Fruit fly (Drosophila melanogaster): ENCODE results near the gene CG31464.

The CG31464 gene

DNA sequence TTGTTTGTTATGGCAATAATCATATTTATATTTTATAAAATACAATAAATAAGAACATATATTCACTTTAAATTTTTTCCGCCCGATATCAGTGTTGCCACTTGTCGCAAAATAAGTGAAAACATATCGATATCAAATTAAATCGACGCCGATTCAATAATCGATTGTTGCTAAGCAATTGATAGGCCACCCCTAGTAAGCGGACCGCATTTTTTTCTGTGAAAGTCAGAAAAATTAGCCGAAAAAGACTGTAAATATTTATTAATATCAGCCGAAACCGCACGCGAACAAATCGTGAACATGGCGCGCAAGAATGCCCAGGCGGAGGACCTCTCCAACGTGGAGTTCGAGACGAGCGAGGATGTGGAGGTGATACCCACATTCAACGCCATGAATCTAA lies 22.0 kb downstream of the CG31464 start, which contains the start of gene CG7483 (continued):
- peak; percentile 74; the same call in 2 of the 3 replicates for TF ChIP-seq CG14860 (GFP tag; IDR thresholded peaks at IDR 0.05; ENCODE audit: partially characterized antibody)
- TF ChIP-seq CG7928 (GFP tag; optimal IDR thresholded peaks at IDR 0.05), result no peak
- TF ChIP-seq Oaz (GFP tag; IDR thresholded peaks at IDR 0.05), result no peak
- TF ChIP-seq Ravus (GFP tag; IDR thresholded peaks at IDR 0.05), result no peak
- TF ChIP-seq CG3838 (GFP tag; optimal IDR thresholded peaks at IDR 0.05), result no peak
- TF ChIP-seq CG12299 (tag; optimal IDR thresholded peaks at IDR 0.05), result no peak
- no peak for TF ChIP-seq Atf6 (GFP tag; IDR thresholded peaks at IDR 0.05)
- no peak for TF ChIP-seq sr (GFP tag; IDR thresholded peaks at IDR 0.05)
- no peak for TF ChIP-seq run (tag; optimal IDR thresholded peaks at IDR 0.05)
- peak; percentile 75 for TF ChIP-seq vnd (GFP tag; IDR thresholded peaks at IDR 0.05; ENCODE audit: partially characterized antibody)
- no peak for TF ChIP-seq Six4 (GFP tag; optimal IDR thresholded peaks at IDR 0.05)
- TF ChIP-seq shn (GFP tag; optimal IDR thresholded peaks at IDR 0.05), result no peak
- no peak for TF ChIP-seq B-H1 (GFP tag; IDR thresholded peaks at IDR 0.05)
- TF ChIP-seq Myb (GFP tag; optimal IDR thresholded peaks at IDR 0.05), result peak; percentile 4
- no peak for TF ChIP-seq CG4360 (GFP tag; IDR thresholded peaks at IDR 0.05)
- TF ChIP-seq CG1792 (GFP tag; optimal IDR thresholded peaks at IDR 0.05), result no peak
- no peak for TF ChIP-seq CG12744 (GFP tag; optimal IDR thresholded peaks at IDR 0.05)
- TF ChIP-seq Bdp1 (GFP tag; optimal IDR thresholded peaks at IDR 0.05), result no peak
- TF ChIP-seq CG8478 (optimal IDR thresholded peaks at IDR 0.05), result no peak
- TF ChIP-seq Lim3 (GFP tag; IDR thresholded peaks at IDR 0.05), result no peak
- no peak for TF ChIP-seq CTCF (GFP tag; optimal IDR thresholded peaks at IDR 0.05)
- peak; percentile 58 for TF ChIP-seq trem (tag; optimal IDR thresholded peaks at IDR 0.05)
- peak; percentile 84 for TF ChIP-seq bbx (GFP tag; IDR thresholded peaks at IDR 0.05; ENCODE audit: partially characterized antibody)
- TF ChIP-seq sens (GFP tag), result peak; percentile 60
- peak; percentile 62 for TF ChIP-seq MBD-R2 (GFP tag; IDR thresholded peaks at IDR 0.05)
- TF ChIP-seq CG7556 (GFP tag; optimal IDR thresholded peaks at IDR 0.05), result no peak

dm6 chr3R:8316344-8317105 lies 25.5 kb downstream of the CG31464 start, which contains the start of gene Coq2:
Coq2 (minus strand) TSS chr3R:8316543.
- TF ChIP-seq CG4360 (GFP tag; IDR thresholded peaks at IDR 0.05) (no peak), insv (GFP tag; optimal IDR thresholded peaks at IDR 0.05) (peak in 1 of 2 experiments; percentile 93), gfzf (GFP tag; optimal IDR thresholded peaks at IDR 0.05) (peak; percentile 13), zen2 (GFP tag; IDR thresholded peaks at IDR 0.05; ENCODE audit: partially characterized antibody) (no peak), HLH4C (GFP tag; IDR thresholded peaks at IDR 0.05; ENCODE audit: partially characterized antibody) (no peak), pzg (GFP tag; optimal IDR thresholded peaks at IDR 0.05) (peak; percentile 74), slou (GFP tag; optimal IDR thresholded peaks at IDR 0.05) (no peak), CG14710 (tag; optimal IDR thresholded peaks at IDR 0.05) (peak; percentile 29), CG7839 (tag; optimal IDR thresholded peaks at IDR 0.05) (no peak), Lhr (GFP tag; optimal IDR thresholded peaks at IDR 0.05) (peak; percentile 88), CG33213 (GFP tag; optimal IDR thresholded peaks at IDR 0.05) (peak; percentile 21), Dref (GFP tag; IDR thresholded peaks at IDR 0.05) (peak; percentile 47; the same call in 1 of the 2 replicates), Mad (GFP tag; optimal IDR thresholded peaks at IDR 0.05) (no peak), CG3995 (GFP tag; optimal IDR thresholded peaks at IDR 0.05) (no peak), CG5953 (GFP tag; IDR thresholded peaks at IDR 0.05) (no peak), CG4282 (GFP tag; optimal IDR thresholded peaks at IDR 0.05) (no peak), Nf-YB (GFP tag; optimal IDR thresholded peaks at IDR 0.05) (peak; percentile 14), CG12659 (GFP tag; optimal IDR thresholded peaks at IDR 0.05) (peak; percentile 25), E2f2 (GFP tag; IDR thresholded peaks at IDR 0.05) (peak; percentile 96), CG9727 (GFP tag; optimal IDR thresholded peaks at IDR 0.05) (no peak), slbo (GFP tag; IDR thresholded peaks at IDR 0.05) (peak; percentile 25; the same call in 1 of the 2 replicates), CG1233 (GFP tag; optimal IDR thresholded peaks at IDR 0.05) (no peak), Dbx (GFP tag; IDR thresholded peaks at IDR 0.05) (0 out of 3 replicates have a peak, but pooled peaks have one; percentile 13), GATAe (GFP tag; conservative IDR thresholded peaks at IDR 0.05) (peak; percentile 24; the same call in 1 of the 2 replicates), cato (GFP tag; optimal IDR thresholded peaks at IDR 0.05; ENCODE audit: borderline replicate concordance) (no peak), CG15514 (GFP tag; optimal IDR thresholded peaks at IDR 0.05) (peak; percentile 60)
